Worm (Caenorhabditis elegans) whole organism, young adult: ENCODE results near the gene mmaa-1.

Source experiments
- C06A6.2 ChIP-seq: fragments of 200-800 bp; sonication (Bioruptor generic); conservative IDR thresholded peaks from 2 replicates; pipeline ENCODE4 v1.3.6; 2022; ENCODE audit warnings: missing genetic modification characterization, missing compliant biosample characterization
- D2030.7 ChIP-seq: fragments of 200-800 bp; sonication (Bioruptor generic); IDR thresholded peaks from 2 replicates; pipeline ENCODE4 v1.3.6; 2022; ENCODE audit warnings: missing genetic modification reagents, missing genetic modification characterization, missing compliant biosample characterization
- F22D6.2 ChIP-seq: sonication (generic microtip); optimal IDR thresholded peaks from 2 replicates; lab custom pipeline; 2016; ENCODE audit warnings: mild to moderate bottlenecking, missing genetic modification characterization, missing compliant biosample characterization
- F33H1.4 ChIP-seq: fragments of 200-800 bp; sonication (Bioruptor generic); IDR thresholded peaks from 2 replicates; pipeline ENCODE4 v1.3.6; 2022; ENCODE audit warnings: missing genetic modification reagents, missing genetic modification characterization, missing compliant biosample characterization
- F49E8.2 ChIP-seq: sonication (generic microtip); optimal IDR thresholded peaks from 3 replicates; lab custom pipeline; 2017; ENCODE audit warnings: missing genetic modification characterization, mild to moderate bottlenecking, missing compliant biosample characterization, antibody characterized with exemption, moderate library complexity; ENCODE audit not compliant: insufficient read depth
- akir-1 ChIP-seq: fragments of 200-800 bp; sonication (Bioruptor generic); optimal IDR thresholded peaks from 2 replicates; lab custom pipeline; 2018; ENCODE audit warnings: mild to moderate bottlenecking, missing genetic modification characterization, moderate library complexity, missing compliant biosample characterization
- aptf-2 ChIP-seq: fragments of 200-800 bp; sonication (Bioruptor generic); conservative IDR thresholded peaks from 2 replicates; pipeline ENCODE4 v1.3.6; 2022; ENCODE audit warnings: missing genetic modification reagents, missing genetic modification characterization, missing compliant biosample characterization
- atf-7 ChIP-seq: sonication (generic microtip); optimal IDR thresholded peaks from 2 replicates; lab custom pipeline; 2017; ENCODE audit warnings: mild to moderate bottlenecking, missing genetic modification characterization, missing compliant biosample characterization
- attf-5 ChIP-seq: fragments of 200-800 bp; sonication (Bioruptor generic); optimal IDR thresholded peaks from 2 replicates; lab custom pipeline; 2018; ENCODE audit warnings: mild to moderate bottlenecking, missing genetic modification characterization, missing compliant biosample characterization
- bed-2 ChIP-seq: fragments of 200-800 bp; sonication (Bioruptor generic); IDR thresholded peaks from 2 replicates; pipeline ENCODE4 v1.3.6; 2022; ENCODE audit warnings: missing genetic modification reagents, missing genetic modification characterization, missing compliant biosample characterization
- ceh-100 ChIP-seq: fragments of 200-800 bp; sonication (Bioruptor generic); IDR thresholded peaks from 2 replicates; pipeline ENCODE4 v1.3.6; 2022; ENCODE audit warnings: missing genetic modification reagents, missing genetic modification characterization, missing compliant biosample characterization
- ceh-40 ChIP-seq: fragments of 200-800 bp; sonication (Bioruptor generic); IDR thresholded peaks from 2 replicates; pipeline ENCODE4 v1.3.6; 2022; ENCODE audit warnings: missing genetic modification characterization, missing compliant biosample characterization
- ceh-79 ChIP-seq: sonication (generic microtip); optimal IDR thresholded peaks from 2 replicates; lab custom pipeline; 2017; ENCODE audit warnings: mild to moderate bottlenecking, missing genetic modification characterization, missing compliant biosample characterization
- die-1 ChIP-seq: sonication (generic microtip); optimal IDR thresholded peaks from 2 replicates; lab custom pipeline; 2016; ENCODE audit warnings: missing genotype, mild to moderate bottlenecking, missing genetic modification characterization, missing compliant biosample characterization
- efl-1 ChIP-seq: fragments of 150-350 bp; optimal IDR thresholded peaks from 2 replicates; lab custom pipeline; 2014; ENCODE audit warnings: missing biosample characterization, missing genetic modification reagents, missing genetic modification characterization
- ekl-4 ChIP-seq: fragments of 200-800 bp; sonication (Bioruptor generic); IDR thresholded peaks from 2 replicates; pipeline ENCODE4 v1.3.6; 2022; ENCODE audit warnings: missing genetic modification reagents, missing genetic modification characterization, missing compliant biosample characterization
- him-1 ChIP-seq: sonication (generic microtip); optimal IDR thresholded peaks from 2 replicates; lab custom pipeline; 2016; ENCODE audit warnings: missing genotype, missing genetic modification reagents, missing genetic modification characterization, missing compliant biosample characterization
- hlh-12 ChIP-seq: sonication (generic microtip); optimal IDR thresholded peaks from 2 replicates; lab custom pipeline; 2016; ENCODE audit warnings: missing genetic modification characterization, missing compliant biosample characterization
- hmg-1.2 ChIP-seq: fragments of 200-800 bp; sonication (Bioruptor generic); IDR thresholded peaks from 2 replicates; pipeline ENCODE4 v1.3.6; 2022; ENCODE audit warnings: missing genetic modification reagents, missing genetic modification characterization, missing compliant biosample characterization
- hmg-20 ChIP-seq: fragments of 200-800 bp; sonication (Bioruptor generic); IDR thresholded peaks from 2 replicates; pipeline ENCODE4 v1.3.6; 2022; ENCODE audit warnings: missing genetic modification reagents, missing genetic modification characterization, missing compliant biosample characterization
- hsf-1 ChIP-seq: fragments of 200-800 bp; sonication (Bioruptor generic); IDR thresholded peaks from 2 replicates; pipeline ENCODE4 v1.3.6; 2022; ENCODE audit warnings: missing genetic modification reagents, missing genetic modification characterization, missing compliant biosample characterization
- let-526 ChIP-seq: fragments of 200-800 bp; sonication (Bioruptor generic); IDR thresholded peaks from 2 replicates; pipeline ENCODE4 v1.3.6; 2022; ENCODE audit warnings: missing genetic modification reagents, missing genetic modification characterization, missing compliant biosample characterization
- lin-26 ChIP-seq: fragments of 200-800 bp; sonication (Bioruptor generic); IDR thresholded peaks from 2 replicates; pipeline ENCODE4 v1.3.6; 2022; ENCODE audit warnings: missing genetic modification reagents, missing genetic modification characterization, missing compliant biosample characterization
- lin-35 ChIP-seq, 3 experiments: fragments of 150-350 bp in 2 of 3; sonication (generic microtip) in 1 of 3; optimal IDR thresholded peaks; 2 replicates each; lab custom pipeline; 2014 to 2018; ENCODE audit warnings: missing biosample characterization in 3 of 3, missing genetic modification characterization in 3 of 3, missing genetic modification reagents in 3 of 3
- lsl-1 ChIP-seq: fragments of 200-800 bp; sonication (Bioruptor generic); optimal IDR thresholded peaks from 2 replicates; lab custom pipeline; 2018; ENCODE audit warnings: mild to moderate bottlenecking, missing genetic modification characterization, moderate library complexity, missing compliant biosample characterization
- lsy-27 ChIP-seq: sonication (generic microtip); optimal IDR thresholded peaks from 2 replicates; lab custom pipeline; 2017; ENCODE audit warnings: missing genetic modification characterization, mild to moderate bottlenecking, missing compliant biosample characterization, antibody characterized with exemption, missing genotype, borderline replicate concordance; ENCODE audit not compliant: insufficient read depth
- madf-6 ChIP-seq: fragments of 200-800 bp; sonication (Bioruptor generic); IDR thresholded peaks from 2 replicates; pipeline ENCODE4 v1.3.6; 2022; ENCODE audit warnings: missing genetic modification reagents, missing genetic modification characterization, missing compliant biosample characterization
- mcd-1 ChIP-seq: fragments of 200-800 bp; sonication (Bioruptor generic); IDR thresholded peaks from 2 replicates; pipeline ENCODE4 v1.3.6; 2022; ENCODE audit warnings: missing genetic modification reagents, missing genetic modification characterization, missing compliant biosample characterization
- mel-28 ChIP-seq: sonication (generic microtip); optimal IDR thresholded peaks from 2 replicates; lab custom pipeline; 2016; ENCODE audit warnings: borderline replicate concordance, mild to moderate bottlenecking, missing genetic modification characterization, missing compliant biosample characterization
- mes-4 ChIP-seq: sonication (generic microtip); optimal IDR thresholded peaks from 2 replicates; lab custom pipeline; 2016; ENCODE audit warnings: missing genotype, missing genetic modification characterization, missing compliant biosample characterization
- mxl-1 ChIP-seq: sonication (generic microtip); optimal IDR thresholded peaks from 2 replicates; lab custom pipeline; 2016; ENCODE audit warnings: missing genetic modification characterization, missing compliant biosample characterization
- nhr-120 ChIP-seq: fragments of 200-800 bp; sonication (Bioruptor generic); IDR thresholded peaks from 2 replicates; pipeline ENCODE4 v1.3.6; 2022; ENCODE audit warnings: missing genetic modification characterization, missing compliant biosample characterization
- nhr-80 ChIP-seq: sonication (generic microtip); optimal IDR thresholded peaks from 2 replicates; lab custom pipeline; 2016; ENCODE audit warnings: missing genetic modification characterization, missing compliant biosample characterization
- pbrm-1 ChIP-seq: fragments of 200-800 bp; sonication (Bioruptor generic); IDR thresholded peaks from 2 replicates; pipeline ENCODE4 v1.3.6; 2022; ENCODE audit warnings: missing genetic modification reagents, missing genetic modification characterization, missing compliant biosample characterization
- pha-4 ChIP-seq: fragments of 150-350 bp; sonication (generic microtip); optimal IDR thresholded peaks from 2 replicates; lab custom pipeline; 2014; ENCODE audit warnings: missing biosample characterization, missing genetic modification reagents, missing genetic modification characterization
- rcor-1 ChIP-seq: fragments of 200-800 bp; sonication (Bioruptor generic); IDR thresholded peaks from 2 replicates; pipeline ENCODE4 v1.3.6; 2022; ENCODE audit warnings: missing genetic modification reagents, missing genetic modification characterization, missing compliant biosample characterization
- rec-8 ChIP-seq, 2 experiments: sonication (generic microtip); optimal IDR thresholded peaks; 2 replicates each; lab custom pipeline; 2016; ENCODE audit warnings: mild to moderate bottlenecking in 2 of 2, missing genetic modification characterization in 2 of 2, missing genetic modification reagents in 2 of 2, missing genotype in 2 of 2, missing biosample characterization in 1 of 2, missing compliant biosample characterization in 1 of 2, moderate library complexity in 1 of 2
- rpc-1 ChIP-seq, 2 experiments: fragments of 150-350 bp in 1 of 2; sonication (generic microtip) in 1 of 2; optimal IDR thresholded peaks; 2 replicates each; lab custom pipeline; 2014 to 2018; ENCODE audit warnings: missing biosample characterization in 1 of 2, missing genetic modification characterization in 1 of 2, missing genetic modification reagents in 1 of 2, missing genotype in 1 of 2
- snpc-1.1 ChIP-seq: sonication (generic microtip); optimal IDR thresholded peaks from 2 replicates; lab custom pipeline; 2017; ENCODE audit warnings: missing genetic modification characterization, mild to moderate bottlenecking, missing compliant biosample characterization, antibody characterized with exemption, moderate library complexity, missing genotype, missing genetic modification reagents; ENCODE audit not compliant: insufficient read depth
- tlf-1 ChIP-seq: fragments of 200-800 bp; sonication (Bioruptor generic); optimal IDR thresholded peaks from 2 replicates; lab custom pipeline; 2018; ENCODE audit warnings: mild to moderate bottlenecking, missing genetic modification characterization, missing compliant biosample characterization
- unc-130 ChIP-seq: sonication (generic microtip); optimal IDR thresholded peaks from 2 replicates; lab custom pipeline; 2016; ENCODE audit warnings: missing genetic modification reagents, missing genetic modification characterization, missing compliant biosample characterization
- xnd-1 ChIP-seq: sonication (generic microtip); optimal IDR thresholded peaks from 2 replicates; lab custom pipeline; 2016; ENCODE audit warnings: missing genotype, missing genetic modification reagents, missing genetic modification characterization, missing compliant biosample characterization
- zim-3 ChIP-seq: sonication (generic microtip); optimal IDR thresholded peaks from 2 replicates; lab custom pipeline; 2017; ENCODE audit warnings: mild to moderate bottlenecking, missing genetic modification characterization, moderate library complexity, missing compliant biosample characterization
- ztf-18 ChIP-seq: sonication (generic microtip); optimal IDR thresholded peaks from 2 replicates; lab custom pipeline; 2016; ENCODE audit warnings: missing genotype, mild to moderate bottlenecking, missing genetic modification characterization, missing compliant biosample characterization
- ztf-22 ChIP-seq: fragments of 200-800 bp; sonication (Bioruptor generic); optimal IDR thresholded peaks from 2 replicates; lab custom pipeline; 2018; ENCODE audit warnings: mild to moderate bottlenecking, missing genetic modification characterization, moderate library complexity, missing compliant biosample characterization
- ztf-26 ChIP-seq: sonication (generic microtip); optimal IDR thresholded peaks from 2 replicates; lab custom pipeline; 2017; ENCODE audit warnings: missing genetic modification characterization, missing compliant biosample characterization
- ztf-6 ChIP-seq: fragments of 200-800 bp; sonication (Bioruptor generic); IDR thresholded peaks from 2 replicates; pipeline ENCODE4 v1.3.6; 2022; ENCODE audit warnings: missing genetic modification reagents, missing genetic modification characterization, missing compliant biosample characterization

Gene mmaa-1

DNA sequence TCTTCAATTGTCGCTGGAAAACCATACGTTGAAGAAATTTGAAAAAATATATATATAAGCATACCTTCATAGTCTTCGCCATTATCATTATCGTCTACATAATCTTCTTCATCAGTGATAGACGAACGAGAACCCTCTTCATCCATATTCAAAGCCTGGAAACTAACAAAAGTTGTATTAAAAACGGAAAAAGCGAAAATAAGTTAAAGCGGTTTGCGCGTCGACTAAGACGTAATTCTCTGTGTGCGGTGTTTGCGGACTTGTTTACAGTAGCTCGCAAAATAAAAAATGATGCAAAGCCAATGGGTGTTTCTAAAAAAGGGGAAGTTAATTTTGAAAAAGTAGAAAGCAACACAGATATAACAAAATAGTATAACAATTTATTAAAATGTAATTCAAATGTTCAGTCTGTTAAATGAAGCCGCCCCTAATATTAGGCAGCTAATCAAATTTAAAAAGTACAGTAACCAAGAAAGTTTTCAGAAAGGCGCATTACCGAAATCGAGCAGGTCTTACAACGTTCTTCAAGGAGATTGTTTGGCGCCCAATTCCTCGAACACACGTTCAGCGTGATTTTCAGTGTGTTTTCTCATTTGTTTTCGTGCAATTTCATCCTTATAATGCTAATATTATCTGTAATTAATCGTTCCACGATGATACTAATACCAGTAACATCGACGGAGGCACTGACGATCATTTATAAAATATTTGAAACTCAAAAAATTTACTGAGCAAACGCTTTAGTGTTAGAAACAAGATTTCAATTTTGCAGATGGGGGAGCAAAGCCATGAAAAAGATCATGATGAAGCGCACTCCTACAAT is 31.1 kb upstream of the mmaa-1 start, which contains the start of the genes T07F8.4 and gld-3 (continued):
- TF ChIP-seq F33H1.4 (GFP tag; lab: Robert Waterston, UW) (peak; percentile 87), bed-2 (GFP tag; lab: Robert Waterston, UW) (no peak), rpc-1 (optimal IDR thresholded peaks at IDR 0.05; lab: Kevin White, UChicago) (no peak), rpc-1 (tag; optimal IDR thresholded peaks at IDR 0.05; lab: Kevin White, UChicago) (no peak), mxl-1 (tag; lab: Kevin White, UChicago) (no peak), tlf-1 (GFP tag; lab: Kevin White, UChicago) (no peak), nhr-120 (GFP tag; lab: Robert Waterston, UW) (no peak), hlh-12 (tag; lab: Kevin White, UChicago) (no peak), hmg-20 (no peak), madf-6 (GFP tag; lab: Robert Waterston, UW) (peak; percentile 93), rcor-1 (GFP tag; lab: Robert Waterston, UW) (no peak), lin-35 (GFP tag; optimal IDR thresholded peaks at IDR 0.05; lab: Kevin White, UChicago) (no peak), nhr-80 (tag; lab: Kevin White, UChicago) (no peak), ztf-18 (tag; lab: Kevin White, UChicago) (peak; percentile 35), F22D6.2 (no peak), ekl-4 (GFP tag; lab: Robert Waterston, UW) (0 out of 2 replicates have a peak, but pooled peaks have one; percentile 28), lsy-27 (tag; lab: Kevin White, UChicago) (no peak), xnd-1 (peak; percentile 85), hmg-1.2 (GFP tag; lab: Robert Waterston, UW) (no peak), die-1 (tag; lab: Kevin White, UChicago) (no peak), lin-26 (GFP tag; lab: Robert Waterston, UW) (no peak), let-526 (GFP tag; lab: Robert Waterston, UW) (no peak), ceh-40 (no peak), pha-4 (tag; lab: Kevin White, UChicago) (no peak), akir-1 (GFP tag; lab: Kevin White, UChicago) (no peak), atf-7 (tag; lab: Kevin White, UChicago) (no peak), efl-1 (GFP tag; lab: Kevin White, UChicago) (peak; percentile 82), hsf-1 (GFP tag; lab: Robert Waterston, UW) (no peak), C06A6.2 (no peak), attf-5 (no peak), ceh-100 (GFP tag; lab: Robert Waterston, UW) (no peak), ztf-22 (GFP tag; lab: Kevin White, UChicago) (no peak), rec-8 (tag; optimal IDR thresholded peaks at IDR 0.05; lab: Kevin White, UChicago) (no peak), D2030.7 (peak; percentile 72), aptf-2 (GFP tag; lab: Robert Waterston, UW) (no peak), mel-28 (no peak), lsl-1 (GFP tag; lab: Kevin White, UChicago) (peak; percentile 96), ztf-6 (GFP tag; lab: Robert Waterston, UW) (no peak), pbrm-1 (GFP tag; lab: Robert Waterston, UW) (no peak), unc-130 (GFP tag; lab: Kevin White, UChicago) (no peak), snpc-1.1 (tag; lab: Kevin White, UChicago) (no peak), him-1 (tag; lab: Kevin White, UChicago) (peak; percentile 24), ztf-26 (no peak), mcd-1 (no peak), F49E8.2 (tag; lab: Kevin White, UChicago) (peak; percentile 58), ceh-79 (tag; lab: Kevin White, UChicago) (no peak), mes-4 (tag; lab: Kevin White, UChicago) (no peak), zim-3 (tag; lab: Kevin White, UChicago) (no peak)
